Fruit fly (Drosophila melanogaster): ENCODE results near the gene Vha26.

Vha26 gene

dm6 chr3R:5613114-5613443, 21.5 kb downstream of the Vha26 start, which contains the start of gene Atu (continued):
- TF ChIP-seq CG17361 (GFP tag; IDR thresholded peaks at IDR 0.05) (peak; percentile 58; the same call in 2 of the 3 replicates), Hmr (GFP tag; optimal IDR thresholded peaks at IDR 0.05) (peak; percentile 46), Fer3 (tag; optimal IDR thresholded peaks at IDR 0.05) (peak; percentile 29), CG7556 (GFP tag; optimal IDR thresholded peaks at IDR 0.05) (no peak), CG15011 (GFP tag; optimal IDR thresholded peaks at IDR 0.05) (no peak), caup (GFP tag; optimal IDR thresholded peaks at IDR 0.05; ENCODE audit: severe bottlenecking) (no peak), CTCF (GFP tag; optimal IDR thresholded peaks at IDR 0.05) (no peak), CG10147 (GFP tag; optimal IDR thresholded peaks at IDR 0.05) (peak; percentile 38), YL-1 (GFP tag; optimal IDR thresholded peaks at IDR 0.05) (peak; percentile 81), nerfin-1 (tag; optimal IDR thresholded peaks at IDR 0.05) (peak; percentile 18), sr (GFP tag; IDR thresholded peaks at IDR 0.05) (no peak), CG11398 (GFP tag; optimal IDR thresholded peaks at IDR 0.05) (no peak), abd-A (tag; optimal IDR thresholded peaks at IDR 0.05) (no peak), Asciz (GFP tag; optimal IDR thresholded peaks at IDR 0.05) (no peak), rib (GFP tag; IDR thresholded peaks at IDR 0.05) (no peak), Hmx (GFP tag; optimal IDR thresholded peaks at IDR 0.05) (no peak), CG13123 (GFP tag; optimal IDR thresholded peaks at IDR 0.05) (no peak), Dad (GFP tag; optimal IDR thresholded peaks at IDR 0.05) (peak; percentile 32), CG17186 (GFP tag; optimal IDR thresholded peaks at IDR 0.05) (peak; percentile 57), peb (GFP tag; IDR thresholded peaks at IDR 0.05) (no peak), br (optimal IDR thresholded peaks at IDR 0.05) (no peak), chm (GFP tag; IDR thresholded peaks at IDR 0.05) (no peak), CG10959 (GFP tag; IDR thresholded peaks at IDR 0.05) (no peak), toy (GFP tag; IDR thresholded peaks at IDR 0.05) (no peak), CHES-1-like (GFP tag; optimal IDR thresholded peaks at IDR 0.05) (peak; percentile 88), CG31224 (GFP tag; IDR thresholded peaks at IDR 0.05) (no peak), Hr51 (GFP tag; optimal IDR thresholded peaks at IDR 0.05) (peak in 1 of 2 experiments; percentile 3), HHEX (GFP tag; optimal IDR thresholded peaks at IDR 0.05) (no peak), usp (GFP tag; optimal IDR thresholded peaks at IDR 0.05) (no peak), CG33213 (GFP tag; optimal IDR thresholded peaks at IDR 0.05) (no peak), NK7.1 (GFP tag; optimal IDR thresholded peaks at IDR 0.05) (no peak), insv (GFP tag; optimal IDR thresholded peaks at IDR 0.05) (no peak), NC2β (GFP tag; optimal IDR thresholded peaks at IDR 0.05) (peak; percentile 39), CG12942 (GFP tag; optimal IDR thresholded peaks at IDR 0.05) (no peak), seq (GFP tag; IDR thresholded peaks at IDR 0.05) (no peak), CG13296 (GFP tag; optimal IDR thresholded peaks at IDR 0.05) (no peak), BEAF-32 (GFP tag; optimal IDR thresholded peaks at IDR 0.05) (peak; percentile 96), ewg (GFP tag; optimal IDR thresholded peaks at IDR 0.05) (peak; percentile 3), chif (GFP tag; optimal IDR thresholded peaks at IDR 0.05) (no peak), CG8765 (GFP tag; IDR thresholded peaks at IDR 0.05) (no peak), CG16813 (GFP tag; IDR thresholded peaks at IDR 0.05; ENCODE audit: partially characterized antibody) (peak; percentile 93), CG30431 (GFP tag; optimal IDR thresholded peaks at IDR 0.05) (no peak), crp (GFP tag; optimal IDR thresholded peaks at IDR 0.05) (peak in 1 of 2 experiments; percentile 42), CG34224 (GFP tag; IDR thresholded peaks at IDR 0.05; ENCODE audit: partially characterized antibody) (peak; percentile 94), hbn (GFP tag; IDR thresholded peaks at IDR 0.05; ENCODE audit: partially characterized antibody) (peak; percentile 89), croc (GFP tag; conservative IDR thresholded peaks at IDR 0.05) (no peak), her (GFP tag; optimal IDR thresholded peaks at IDR 0.05) (peak; percentile 10), ash1 (GFP tag; optimal IDR thresholded peaks at IDR 0.05) (no peak), bcd (GFP tag; optimal IDR thresholded peaks at IDR 0.05) (no peak), CG3407 (GFP tag; optimal IDR thresholded peaks at IDR 0.05) (no peak), p53 (GFP tag; optimal IDR thresholded peaks at IDR 0.05) (no peak), Side (GFP tag; optimal IDR thresholded peaks at IDR 0.05) (no peak)

Data from whole organism, embryonic.